Worm (Caenorhabditis elegans) whole organism, young adult: ENCODE results near the gene C31H1.2.

Source experiments
- Y79H2A.3 ChIP-seq: fragments of 200-800 bp; sonication (Bioruptor generic); conservative IDR thresholded peaks from 2 replicates; pipeline ENCODE4 v1.3.6; 2022; ENCODE audit warnings: missing genetic modification reagents, missing genetic modification characterization, missing compliant biosample characterization
- ama-1 ChIP-seq, 3 experiments: fragments of 150-350 bp in 1 of 3; sonication (generic microtip) in 2 of 3; optimal IDR thresholded peaks; 2 replicates each; lab custom pipeline; 2014 to 2018; ENCODE audit warnings: missing biosample characterization in 2 of 3, missing genetic modification characterization in 2 of 3, missing genetic modification reagents in 2 of 3
- attf-6 ChIP-seq: fragments of 200-800 bp; sonication (Bioruptor generic); IDR thresholded peaks from 2 replicates; pipeline ENCODE4 v1.3.6; 2022; ENCODE audit warnings: missing genetic modification reagents, missing genetic modification characterization, missing compliant biosample characterization
- pbrm-1 ChIP-seq: fragments of 200-800 bp; sonication (Bioruptor generic); IDR thresholded peaks from 2 replicates; pipeline ENCODE4 v1.3.6; 2022; ENCODE audit warnings: missing genetic modification reagents, missing genetic modification characterization, missing compliant biosample characterization

DNA sequence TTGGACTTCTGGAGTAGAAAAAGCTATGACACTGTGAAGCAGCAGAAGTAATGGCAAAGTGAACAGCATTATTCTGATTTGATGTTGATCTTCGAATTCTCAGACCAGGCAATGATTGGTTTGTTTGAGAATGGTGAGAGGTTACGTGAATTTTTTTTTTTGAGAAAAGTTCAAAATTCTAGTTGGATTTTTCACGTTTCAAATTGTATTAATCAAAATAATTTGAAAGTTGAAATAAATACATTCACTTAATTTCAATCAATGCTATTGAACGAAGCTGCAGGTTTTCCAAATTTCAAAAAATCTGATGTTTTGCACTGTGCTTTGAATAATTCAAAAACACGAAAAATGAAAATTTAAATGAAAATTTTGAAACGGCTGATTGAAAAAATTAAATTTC, 5.6 kb downstream of the C31H1.2 start, which contains the start of gene C31H1.5:
- TF ChIP-seq pbrm-1 (GFP tag; lab: Robert Waterston, UW) (no peak), Y79H2A.3 (GFP tag; lab: Robert Waterston, UW) (no peak), attf-6 (GFP tag; lab: Robert Waterston, UW) (no peak), ama-1 (optimal IDR thresholded peaks at IDR 0.05; lab: Kevin White, UChicago) (no peak), ama-1 (GFP tag; optimal IDR thresholded peaks at IDR 0.05; lab: Kevin White, UChicago) (no peak)
